Worm (Caenorhabditis elegans): ENCODE measurements around the gene T02E9.5.

- no peak for TF ChIP-seq somi-1 (GFP tag; optimal IDR thresholded peaks at IDR 0.05)
- TF ChIP-seq F37B4.10 (GFP tag; IDR thresholded peaks at IDR 0.05), result no peak
- TF ChIP-seq snpc-4 (GFP tag; optimal IDR thresholded peaks at IDR 0.05), result no peak
- TF ChIP-seq snpc-4 (tag; optimal IDR thresholded peaks at IDR 0.05), result no peak
- TF ChIP-seq ZK185.1 (tag; optimal IDR thresholded peaks at IDR 0.05; ENCODE audit: poor library complexity, severe bottlenecking), result no peak
- no peak for TF ChIP-seq madf-8 (GFP tag; conservative IDR thresholded peaks at IDR 0.05)
- TF ChIP-seq Y53F4B.3 (GFP tag; IDR thresholded peaks at IDR 0.05), result no peak
- no peak for TF ChIP-seq hlh-26 (GFP tag; conservative IDR thresholded peaks at IDR 0.05)
Measured at ce11 chrV:11389776-11390175, 47.7 kb downstream of the T02E9.5 start, which contains the start of gene col-155.

Measured in whole organism, young adult.